Worm (Caenorhabditis elegans) whole organism, late embryonic: ENCODE data around the gene F21C10.6.

Experiments used
- C08G9.2 ChIP-seq: sonication (generic microtip); optimal IDR thresholded peaks from 2 replicates; lab custom pipeline; 2016; ENCODE audit warnings: mild to moderate bottlenecking, missing genetic modification characterization, moderate library complexity, missing compliant biosample characterization
- F13H6.1 ChIP-seq: sonication (generic microtip); optimal IDR thresholded peaks from 2 replicates; lab custom pipeline; 2016; ENCODE audit warnings: missing genetic modification characterization, missing compliant biosample characterization
- K02D7.2 ChIP-seq: sonication (generic microtip); optimal IDR thresholded peaks from 2 replicates; lab custom pipeline; 2017; ENCODE audit warnings: mild to moderate bottlenecking, missing genetic modification characterization, missing compliant biosample characterization
- K09A11.1 ChIP-seq: sonication (generic microtip); optimal IDR thresholded peaks from 2 replicates; lab custom pipeline; 2017; ENCODE audit warnings: antibody characterized with exemption, mild to moderate bottlenecking, missing genetic modification characterization, missing compliant biosample characterization; ENCODE audit not compliant: insufficient read depth
- ama-1 ChIP-seq: fragments of 150-350 bp; optimal IDR thresholded peaks from 2 replicates; lab custom pipeline; 2014
- ceh-14 ChIP-seq: sonication (generic microtip); optimal IDR thresholded peaks from 2 replicates; lab custom pipeline; 2016; ENCODE audit warnings: missing genotype, missing genetic modification characterization, missing compliant biosample characterization
- ceh-19 ChIP-seq: fragments of 200-800 bp; sonication (Bioruptor generic); optimal IDR thresholded peaks from 2 replicates; lab custom pipeline; 2018; ENCODE audit warnings: mild to moderate bottlenecking, missing genetic modification characterization, missing compliant biosample characterization
- ceh-2 ChIP-seq: sonication (generic microtip); optimal IDR thresholded peaks from 2 replicates; lab custom pipeline; 2016; ENCODE audit warnings: missing genotype, missing genetic modification characterization, missing compliant biosample characterization
- ceh-24 ChIP-seq: sonication (generic microtip); optimal IDR thresholded peaks from 2 replicates; lab custom pipeline; 2016; ENCODE audit warnings: mild to moderate bottlenecking, missing genetic modification characterization, missing compliant biosample characterization
- ceh-45 ChIP-seq: fragments of 200-800 bp; sonication (Bioruptor generic); IDR thresholded peaks from 2 replicates; pipeline ENCODE4 v1.3.6; 2022; ENCODE audit warnings: missing genetic modification reagents, missing genetic modification characterization, missing compliant biosample characterization
- ceh-6 ChIP-seq: fragments of 200-800 bp; sonication (Bioruptor generic); optimal IDR thresholded peaks from 2 replicates; lab custom pipeline; 2018; ENCODE audit warnings: mild to moderate bottlenecking, missing genetic modification characterization, missing compliant biosample characterization
- ceh-9 ChIP-seq: sonication (generic microtip); optimal IDR thresholded peaks from 2 replicates; lab custom pipeline; 2016; ENCODE audit warnings: mild to moderate bottlenecking, missing genetic modification characterization, inconsistent platforms, missing compliant biosample characterization
- che-1 ChIP-seq: sonication (generic microtip); optimal IDR thresholded peaks from 2 replicates; lab custom pipeline; 2016; ENCODE audit warnings: mild to moderate bottlenecking, missing genetic modification characterization, missing compliant biosample characterization
- dmd-4 ChIP-seq: sonication (generic microtip); optimal IDR thresholded peaks from 2 replicates; lab custom pipeline; 2016; ENCODE audit warnings: borderline replicate concordance, missing genetic modification characterization, missing compliant biosample characterization
- dve-1 ChIP-seq: sonication (generic microtip); optimal IDR thresholded peaks from 2 replicates; lab custom pipeline; 2017; ENCODE audit warnings: antibody characterized with exemption, mild to moderate bottlenecking, missing genetic modification characterization, missing compliant biosample characterization
- eyg-1 ChIP-seq: sonication (generic microtip); optimal IDR thresholded peaks from 2 replicates; lab custom pipeline; 2016; ENCODE audit warnings: missing genotype, missing genetic modification characterization, missing compliant biosample characterization
- fax-1 ChIP-seq: sonication (generic microtip); optimal IDR thresholded peaks from 2 replicates; lab custom pipeline; 2016; ENCODE audit warnings: missing genotype, missing genetic modification characterization, missing compliant biosample characterization
- fkh-10 ChIP-seq: fragments of 150-350 bp; optimal IDR thresholded peaks from 2 replicates; lab custom pipeline; 2014; ENCODE audit warnings: missing biosample characterization, missing genetic modification reagents, missing genetic modification characterization
- fkh-6 ChIP-seq: sonication (generic microtip); optimal IDR thresholded peaks from 2 replicates; lab custom pipeline; 2016; ENCODE audit warnings: missing genetic modification characterization, missing compliant biosample characterization
- hlh-13 ChIP-seq: fragments of 200-800 bp; sonication (Bioruptor generic); optimal IDR thresholded peaks from 2 replicates; lab custom pipeline; 2018; ENCODE audit warnings: mild to moderate bottlenecking, missing genetic modification characterization, missing compliant biosample characterization
- hlh-15 ChIP-seq: sonication (generic microtip); optimal IDR thresholded peaks from 2 replicates; lab custom pipeline; 2016; ENCODE audit warnings: missing genetic modification characterization, missing compliant biosample characterization
- hlh-30 ChIP-seq: sonication (generic microtip); optimal IDR thresholded peaks from 2 replicates; lab custom pipeline; 2017; ENCODE audit warnings: antibody characterized with exemption, missing genetic modification characterization, missing compliant biosample characterization; ENCODE audit not compliant: insufficient read depth
- nfya-1 ChIP-seq: sonication (generic microtip); optimal IDR thresholded peaks from 2 replicates; lab custom pipeline; 2017; ENCODE audit warnings: missing genetic modification characterization, mild to moderate bottlenecking, missing compliant biosample characterization, antibody characterized with exemption, moderate library complexity
- nhr-11 ChIP-seq: fragments of 150-350 bp; optimal IDR thresholded peaks from 2 replicates; lab custom pipeline; 2014; ENCODE audit warnings: missing biosample characterization, missing genetic modification characterization
- npax-4 ChIP-seq: sonication (generic microtip); optimal IDR thresholded peaks from 2 replicates; lab custom pipeline; 2016; ENCODE audit warnings: missing genetic modification characterization, missing compliant biosample characterization
- pag-3 ChIP-seq: sonication (generic microtip); optimal IDR thresholded peaks from 2 replicates; lab custom pipeline; 2016; ENCODE audit warnings: missing compliant biosample characterization, missing genetic modification characterization, borderline replicate concordance
- pha-2 ChIP-seq: sonication (generic microtip); optimal IDR thresholded peaks from 2 replicates; lab custom pipeline; 2017; ENCODE audit warnings: mild to moderate bottlenecking, missing genetic modification characterization, missing compliant biosample characterization
- pros-1 ChIP-seq: fragments of 150-350 bp; optimal IDR thresholded peaks from 2 replicates; lab custom pipeline; 2014; ENCODE audit warnings: missing biosample characterization, missing genetic modification reagents, missing genetic modification characterization
- ref-2 ChIP-seq: sonication (generic microtip); optimal IDR thresholded peaks from 2 replicates; lab custom pipeline; 2016; ENCODE audit warnings: missing genetic modification characterization, missing compliant biosample characterization
- sox-4 ChIP-seq: sonication (generic microtip); optimal IDR thresholded peaks from 2 replicates; lab custom pipeline; 2017; ENCODE audit warnings: mild to moderate bottlenecking, missing genetic modification characterization, inconsistent platforms, missing compliant biosample characterization
- syd-9 ChIP-seq: sonication (generic microtip); optimal IDR thresholded peaks from 2 replicates; lab custom pipeline; 2016; ENCODE audit warnings: mild to moderate bottlenecking, missing genetic modification characterization, moderate library complexity, missing compliant biosample characterization
- tbx-2 ChIP-seq: sonication (generic microtip); optimal IDR thresholded peaks from 2 replicates; lab custom pipeline; 2016; ENCODE audit warnings: missing genetic modification characterization, missing compliant biosample characterization
- tbx-7 ChIP-seq: sonication (generic microtip); optimal IDR thresholded peaks from 2 replicates; lab custom pipeline; 2016; ENCODE audit warnings: missing genotype, missing genetic modification characterization, missing compliant biosample characterization
- ttx-3 ChIP-seq: sonication (generic microtip); optimal IDR thresholded peaks from 2 replicates; lab custom pipeline; 2016; ENCODE audit warnings: missing genetic modification reagents, missing genetic modification characterization, missing compliant biosample characterization
- unc-3 ChIP-seq, 2 experiments: fragments of 200-800 bp in 1 of 2; sonication (Bioruptor generic) in 1 of 2; sonication (generic microtip) in 1 of 2; conservative IDR thresholded peaks in 1 of 2; optimal IDR thresholded peaks in 1 of 2; 2 replicates each; pipeline versions ENCODE4 v1.3.6 to Lab custom; 2016 to 2022; ENCODE audit warnings: missing compliant biosample characterization in 2 of 2, missing genetic modification characterization in 2 of 2, missing genetic modification reagents in 1 of 2
- unc-42 ChIP-seq: sonication (generic microtip); optimal IDR thresholded peaks from 2 replicates; lab custom pipeline; 2016; ENCODE audit warnings: missing genotype, missing genetic modification characterization, missing compliant biosample characterization
- unc-55 ChIP-seq: sonication (generic microtip); optimal IDR thresholded peaks from 2 replicates; lab custom pipeline; 2017; ENCODE audit warnings: missing biosample characterization, missing genetic modification reagents, missing genetic modification characterization
- zip-5 ChIP-seq: sonication (generic microtip); optimal IDR thresholded peaks from 2 replicates; lab custom pipeline; 2016; ENCODE audit warnings: missing genetic modification characterization, missing compliant biosample characterization
- ztf-16 ChIP-seq: sonication (generic microtip); optimal IDR thresholded peaks from 2 replicates; lab custom pipeline; 2017; ENCODE audit warnings: missing genetic modification characterization, missing compliant biosample characterization

Gene F21C10.6

DNA sequence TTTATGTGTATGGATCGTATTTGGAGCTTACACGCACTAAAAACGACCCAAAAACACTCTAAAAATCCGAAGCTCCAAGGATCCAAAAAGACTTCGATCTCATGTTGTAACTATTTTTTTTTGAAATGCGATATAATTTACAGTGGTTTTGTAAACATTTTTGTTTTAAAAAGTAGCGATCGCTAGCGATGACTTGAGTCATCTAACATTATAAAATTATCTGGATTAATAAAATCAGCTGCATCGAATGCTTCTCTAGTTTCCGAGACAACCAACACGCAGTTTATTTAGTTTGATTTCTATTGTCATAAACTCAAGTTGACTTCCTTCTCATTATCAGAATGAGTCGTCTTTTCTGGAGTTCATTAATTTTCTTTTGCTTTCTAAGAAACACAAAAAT lies 7.8 kb downstream of the F21C10.6 start, which contains the start of gene F21C10.1:
F21C10.1 (plus strand) TSS at position 301 of the 400 bp plus-strand sequence.
- TF ChIP-seq ama-1 (lab: Kevin White, UChicago): no peak
- TF ChIP-seq K02D7.2 (tag; lab: Kevin White, UChicago): no peak
- TF ChIP-seq K09A11.1 (tag; lab: Kevin White, UChicago): no peak
- no peak for TF ChIP-seq fkh-6
- TF ChIP-seq tbx-2 (tag; lab: Kevin White, UChicago): no peak
- no peak for TF ChIP-seq hlh-13
- TF ChIP-seq eyg-1 (tag; lab: Kevin White, UChicago): no peak
- TF ChIP-seq ceh-9: no peak
- TF ChIP-seq npax-4: no peak
- no peak for TF ChIP-seq tbx-7 (tag; lab: Kevin White, UChicago)
- TF ChIP-seq ceh-45: no peak
- no peak for TF ChIP-seq ceh-19 (GFP tag; lab: Kevin White, UChicago)
- no peak for TF ChIP-seq pag-3
- TF ChIP-seq fax-1 (tag; lab: Kevin White, UChicago): no peak
- no peak for TF ChIP-seq pha-2 (tag; lab: Kevin White, UChicago)
- no peak for TF ChIP-seq ztf-16 (tag; lab: Kevin White, UChicago)
- no peak for TF ChIP-seq che-1 (tag; lab: Kevin White, UChicago)

- no peak for TF ChIP-seq ceh-19 (GFP tag; lab: Kevin White, UChicago)
- no peak for TF ChIP-seq sox-4 (tag; lab: Kevin White, UChicago)
- TF ChIP-seq hlh-15 (tag; lab: Kevin White, UChicago): no peak
- TF ChIP-seq F13H6.1 (tag; lab: Kevin White, UChicago): no peak
- TF ChIP-seq fkh-10 (GFP tag; lab: Kevin White, UChicago): no peak
- TF ChIP-seq pag-3: no peak
- no peak for TF ChIP-seq unc-42 (tag; lab: Kevin White, UChicago)
- no peak for TF ChIP-seq nhr-11 (tag; lab: Kevin White, UChicago)
- TF ChIP-seq ttx-3 (tag; lab: Kevin White, UChicago): no peak
- TF ChIP-seq K09A11.1 (tag; lab: Kevin White, UChicago): no peak
- no peak for TF ChIP-seq ztf-16 (tag; lab: Kevin White, UChicago)
- no peak for TF ChIP-seq unc-3 (GFP tag; conservative IDR thresholded peaks at IDR 0.05; lab: Robert Waterston, UW)
- TF ChIP-seq unc-3 (tag; optimal IDR thresholded peaks at IDR 0.05; lab: Kevin White, UChicago): no peak
These were observed 9.7 kb downstream of the F21C10.6 start, which contains the start of gene B0222.1 for ce11 chrV:9133950-9134349. B0222.1 (plus strand) TSS chrV:9134255.

DNA sequence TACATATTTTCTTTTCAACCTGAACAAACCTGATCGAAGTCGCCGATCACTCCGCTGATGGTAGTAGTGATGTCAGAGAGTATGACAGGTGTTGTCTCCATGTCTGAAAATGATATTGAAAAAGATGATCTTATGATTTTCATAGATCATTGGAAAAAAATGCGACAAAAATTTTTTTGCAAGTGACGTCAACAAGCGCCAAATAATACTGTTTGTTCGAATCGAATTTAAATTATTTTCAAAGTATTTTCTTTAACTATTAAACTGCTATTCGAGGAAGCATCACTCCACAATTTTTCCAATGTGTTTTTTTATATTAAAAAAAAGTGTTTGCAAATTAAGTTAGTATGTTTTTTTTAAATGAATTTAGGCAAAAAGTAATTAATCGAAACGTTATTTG lies 13.3 kb downstream of the F21C10.6 start, which contains the start of gene pitr-2:
pitr-2 (minus strand) TSS at position 101 of the 400 bp plus-strand sequence.
- TF ChIP-seq dve-1 (tag; lab: Kevin White, UChicago) (no peak), zip-5 (tag; lab: Kevin White, UChicago) (no peak), ceh-45 (no peak), dmd-4 (no peak), ceh-6 (GFP tag; lab: Kevin White, UChicago) (no peak), pros-1 (tag; lab: Kevin White, UChicago) (no peak), C08G9.2 (tag; lab: Kevin White, UChicago) (no peak), tbx-7 (tag; lab: Kevin White, UChicago) (no peak), syd-9 (no peak), sox-4 (tag; lab: Kevin White, UChicago) (no peak), fkh-6 (no peak), K02D7.2 (tag; lab: Kevin White, UChicago) (no peak), unc-55 (GFP tag; lab: Kevin White, UChicago) (no peak), ceh-24 (tag; lab: Kevin White, UChicago) (no peak), ceh-14 (no peak), ref-2 (no peak), ceh-2 (no peak), nfya-1 (tag; lab: Kevin White, UChicago) (no peak), hlh-30 (tag; lab: Kevin White, UChicago) (no peak)
- TF ChIP-seq, all 69 proteins: peak for 0
